Worm (Caenorhabditis elegans): Measurements from ENCODE around the gene lipl-5.

The lipl-5 gene

ce11 chrV:412820-413219 lies 27.3 kb downstream of the lipl-5 start:
- TF ChIP-seq nhr-12 (tag; optimal IDR thresholded peaks at IDR 0.05) = no peak
- no peak for TF ChIP-seq nhr-237 (tag; optimal IDR thresholded peaks at IDR 0.05)

ce11 chrV:414630-415029 lies 29.1 kb downstream of the lipl-5 start, which contains the start of gene dod-19:
Gene dod-19 (minus strand): TSS chrV:414759.
- no peak for TF ChIP-seq daf-12 (tag; optimal IDR thresholded peaks at IDR 0.05)
- TF ChIP-seq unc-39 (tag; optimal IDR thresholded peaks at IDR 0.05) = no peak
- no peak for TF ChIP-seq nhr-76 (tag; optimal IDR thresholded peaks at IDR 0.05)
- no peak for TF ChIP-seq ama-1 (optimal IDR thresholded peaks at IDR 0.05)
- no peak for TF ChIP-seq nhr-67 (tag; optimal IDR thresholded peaks at IDR 0.05)
- no peak for TF ChIP-seq lsy-12 (tag; optimal IDR thresholded peaks at IDR 0.05)
- TF ChIP-seq elt-2 (tag; optimal IDR thresholded peaks at IDR 0.05) = no peak
- TF ChIP-seq nhr-28 (tag; optimal IDR thresholded peaks at IDR 0.05) = no peak
- no peak for TF ChIP-seq ceh-28 (tag; optimal IDR thresholded peaks at IDR 0.05)
- no peak for TF ChIP-seq mdl-1 (tag; optimal IDR thresholded peaks at IDR 0.05)
- TF ChIP-seq zag-1 (tag; optimal IDR thresholded peaks at IDR 0.05) = no peak
- no peak for TF ChIP-seq egl-27 (tag; optimal IDR thresholded peaks at IDR 0.05)
- no peak for TF ChIP-seq snpc-4 (tag; optimal IDR thresholded peaks at IDR 0.05)
- TF ChIP-seq nhr-11 (tag; optimal IDR thresholded peaks at IDR 0.05) = no peak
- TF ChIP-seq egl-5 (tag; optimal IDR thresholded peaks at IDR 0.05) = no peak
- no peak for TF ChIP-seq ztf-11 (tag; optimal IDR thresholded peaks at IDR 0.05)
- TF ChIP-seq nhr-77 (tag; optimal IDR thresholded peaks at IDR 0.05) = no peak

ce11 chrV:415072-415471 lies 29.5 kb downstream of the lipl-5 start:
- TF ChIP-seq pqm-1 (tag; optimal IDR thresholded peaks at IDR 0.05) = peak; percentile 93
- peak; percentile 79 for TF ChIP-seq elt-2 (tag; optimal IDR thresholded peaks at IDR 0.05)
- no peak for TF ChIP-seq elt-3 (tag; optimal IDR thresholded peaks at IDR 0.05)

ce11 chrV:417656-418353 lies 32.3 kb downstream of the lipl-5 start, which contains the start of gene irg-8:
Gene irg-8 (minus strand): TSS chrV:417706.
- peak; percentile 25 for TF ChIP-seq pqm-1 (tag; optimal IDR thresholded peaks at IDR 0.05)
- TF ChIP-seq lin-15B (tag; optimal IDR thresholded peaks at IDR 0.05) = no peak
- TF ChIP-seq ztf-11 (tag; optimal IDR thresholded peaks at IDR 0.05) = no peak
- TF ChIP-seq elt-2 (tag; optimal IDR thresholded peaks at IDR 0.05) = peak; percentile 77

- TF ChIP-seq unc-39 (tag; optimal IDR thresholded peaks at IDR 0.05) = no peak
- no peak for TF ChIP-seq nhr-76 (tag; optimal IDR thresholded peaks at IDR 0.05)
- TF ChIP-seq nhr-67 (tag; optimal IDR thresholded peaks at IDR 0.05) = no peak
- TF ChIP-seq lin-15B (tag; optimal IDR thresholded peaks at IDR 0.05) = no peak
Measured at ce11 chrV:418432-418831, 32.9 kb downstream of the lipl-5 start, which contains the start of gene Y39D8A.1. Gene Y39D8A.1 (plus strand): TSS chrV:418732.

DNA sequence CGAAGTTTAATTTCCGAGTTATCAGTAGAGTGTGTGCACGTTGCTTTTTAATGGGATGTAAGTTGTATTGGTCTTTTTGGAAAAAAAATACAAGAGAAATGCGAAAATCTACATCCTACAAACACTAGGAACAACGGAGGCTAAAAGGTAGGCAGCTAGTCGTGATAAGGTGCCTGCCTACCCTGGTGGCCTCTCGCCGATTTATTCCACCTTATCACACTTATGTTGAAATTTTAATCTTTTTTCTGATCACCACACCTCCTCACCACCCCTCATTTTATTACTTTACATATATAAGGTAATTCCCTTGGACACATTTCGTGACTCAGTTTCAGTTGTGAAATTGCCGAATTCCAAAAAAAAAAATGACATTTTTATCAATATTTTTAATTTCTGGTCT lies 36.6 kb downstream of the lipl-5 start, which contains the start of gene dod-20:
Gene dod-20 (plus strand): TSS at position 301 of the 400 bp plus-strand sequence.
- TF ChIP-seq ztf-4 (tag; optimal IDR thresholded peaks at IDR 0.05) (no peak), nhr-76 (tag; optimal IDR thresholded peaks at IDR 0.05) (no peak), elt-2 (tag; optimal IDR thresholded peaks at IDR 0.05) (peak; percentile 61)

- no peak for TF ChIP-seq unc-39 (tag; optimal IDR thresholded peaks at IDR 0.05)
- TF ChIP-seq fkh-2 (tag; optimal IDR thresholded peaks at IDR 0.05) = no peak
- no peak for TF ChIP-seq tbx-2 (tag; optimal IDR thresholded peaks at IDR 0.05)
- TF ChIP-seq nhr-23 (tag; optimal IDR thresholded peaks at IDR 0.05) = no peak
- TF ChIP-seq mdl-1 (tag; optimal IDR thresholded peaks at IDR 0.05) = no peak
- TF ChIP-seq nfya-1 (tag; optimal IDR thresholded peaks at IDR 0.05; ENCODE audit: insufficient read depth) = no peak
Measured at ce11 chrV:424140-424539, 38.6 kb downstream of the lipl-5 start, which contains the start of gene B0554.5. Gene B0554.5 (plus strand): TSS chrV:424440.

DNA sequence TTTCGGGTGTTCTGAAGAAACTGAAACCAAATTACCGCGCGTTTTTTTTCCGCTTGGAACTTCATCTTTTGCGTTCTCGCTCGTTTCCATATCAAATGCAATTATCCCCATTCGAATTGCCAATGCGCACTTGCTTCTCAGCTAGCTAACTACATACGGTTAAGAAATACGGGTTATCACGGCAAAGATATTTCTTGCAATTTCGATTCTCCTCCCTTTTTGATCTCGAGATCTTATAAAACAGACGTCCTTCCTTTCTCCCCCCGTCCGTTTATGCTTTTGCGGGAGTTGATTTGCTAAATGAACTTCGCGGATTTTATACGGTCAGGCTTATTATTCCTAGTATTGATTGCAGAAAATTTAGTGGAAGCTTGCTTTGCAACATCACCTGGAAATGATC lies 43.3 kb downstream of the lipl-5 start, which contains the start of gene B0554.4:
Gene B0554.4 (plus strand): TSS at position 301 of the 400 bp plus-strand sequence.
- TF ChIP-seq tbx-2 (tag; optimal IDR thresholded peaks at IDR 0.05) (no peak), pha-4 (tag; optimal IDR thresholded peaks at IDR 0.05) (no peak), lin-15B (tag; optimal IDR thresholded peaks at IDR 0.05) (no peak), fos-1 (tag; optimal IDR thresholded peaks at IDR 0.05) (no peak), elt-3 (tag; optimal IDR thresholded peaks at IDR 0.05) (no peak), sea-2 (GFP tag; optimal IDR thresholded peaks at IDR 0.05) (no peak), egl-27 (tag; optimal IDR thresholded peaks at IDR 0.05) (no peak), hmg-11 (tag; optimal IDR thresholded peaks at IDR 0.05) (no peak), zag-1 (tag; optimal IDR thresholded peaks at IDR 0.05) (no peak), unc-39 (tag; optimal IDR thresholded peaks at IDR 0.05) (no peak), ceh-9 (tag; optimal IDR thresholded peaks at IDR 0.05) (no peak), elt-2 (tag; optimal IDR thresholded peaks at IDR 0.05) (no peak), nhr-25 (tag; optimal IDR thresholded peaks at IDR 0.05) (no peak), aly-2 (tag; optimal IDR thresholded peaks at IDR 0.05) (no peak), elt-1 (tag; optimal IDR thresholded peaks at IDR 0.05) (no peak), lin-39 (tag; optimal IDR thresholded peaks at IDR 0.05) (no peak), skn-1 (tag; optimal IDR thresholded peaks at IDR 0.05) (no peak), unc-62 (GFP tag; optimal IDR thresholded peaks at IDR 0.05) (no peak), nhr-67 (tag; optimal IDR thresholded peaks at IDR 0.05) (no peak)

Data from whole organism, L3 larva.